Worm (Caenorhabditis elegans) whole organism, young adult: ENCODE data around the gene F41C3.1.

ENCODE experiments used
- B0035.1 ChIP-seq: sonication (generic microtip); optimal IDR thresholded peaks from 2 replicates; lab custom pipeline; 2016; ENCODE audit warnings: missing genetic modification characterization, mild to moderate bottlenecking, missing compliant biosample characterization, missing genotype, missing genetic modification reagents
- B0261.1 ChIP-seq: sonication (generic microtip); optimal IDR thresholded peaks from 2 replicates; lab custom pipeline; 2016; ENCODE audit warnings: mild to moderate bottlenecking, missing genetic modification characterization, moderate library complexity, missing compliant biosample characterization
- C17E4.6 ChIP-seq: fragments of 200-800 bp; sonication (Bioruptor generic); IDR thresholded peaks from 2 replicates; pipeline ENCODE4 v1.3.6; 2022; ENCODE audit warnings: missing genetic modification reagents, missing genetic modification characterization, missing compliant biosample characterization
- F10E7.11 ChIP-seq: sonication (generic microtip); optimal IDR thresholded peaks from 2 replicates; lab custom pipeline; 2017; ENCODE audit warnings: mild to moderate bottlenecking, missing genetic modification characterization, moderate library complexity, missing compliant biosample characterization
- F23B12.7 ChIP-seq: sonication (generic microtip); optimal IDR thresholded peaks from 2 replicates; lab custom pipeline; 2017; ENCODE audit warnings: missing genetic modification characterization, mild to moderate bottlenecking, missing compliant biosample characterization, antibody characterized with exemption, moderate library complexity; ENCODE audit not compliant: insufficient read depth
- F37B4.10 ChIP-seq: fragments of 200-800 bp; sonication (Bioruptor generic); IDR thresholded peaks from 2 replicates; pipeline ENCODE4 v1.3.6; 2022; ENCODE audit warnings: missing genetic modification characterization, missing compliant biosample characterization
- F39B2.1 ChIP-seq: fragments of 200-800 bp; sonication (Bioruptor generic); IDR thresholded peaks from 2 replicates; pipeline ENCODE4 v1.3.6; 2022; ENCODE audit warnings: missing genetic modification reagents, missing genetic modification characterization, missing compliant biosample characterization
- F57C9.4 ChIP-seq: sonication (generic microtip); optimal IDR thresholded peaks from 2 replicates; lab custom pipeline; 2017; ENCODE audit warnings: mild to moderate bottlenecking, missing genetic modification characterization, missing compliant biosample characterization
- T07F8.4 ChIP-seq: sonication (generic microtip); optimal IDR thresholded peaks from 2 replicates; lab custom pipeline; 2016; ENCODE audit warnings: mild to moderate bottlenecking, missing genetic modification characterization, moderate library complexity, missing compliant biosample characterization
- Y53F4B.3 ChIP-seq: fragments of 200-800 bp; sonication (Bioruptor generic); IDR thresholded peaks from 2 replicates; pipeline ENCODE4 v1.3.6; 2022; ENCODE audit warnings: missing genetic modification reagents, missing genetic modification characterization, missing compliant biosample characterization
- Y56A3A.18 ChIP-seq: fragments of 200-800 bp; sonication (Bioruptor generic); IDR thresholded peaks from 2 replicates; pipeline ENCODE4 v1.3.6; 2022; ENCODE audit warnings: missing genetic modification reagents, missing genetic modification characterization, missing compliant biosample characterization
- aptf-2 ChIP-seq: fragments of 200-800 bp; sonication (Bioruptor generic); conservative IDR thresholded peaks from 2 replicates; pipeline ENCODE4 v1.3.6; 2022; ENCODE audit warnings: missing genetic modification reagents, missing genetic modification characterization, missing compliant biosample characterization
- aptf-3 ChIP-seq: fragments of 200-800 bp; sonication (Bioruptor generic); IDR thresholded peaks from 2 replicates; pipeline ENCODE4 v1.3.6; 2022; ENCODE audit warnings: missing genetic modification characterization, missing compliant biosample characterization
- atf-7 ChIP-seq: sonication (generic microtip); optimal IDR thresholded peaks from 2 replicates; lab custom pipeline; 2017; ENCODE audit warnings: mild to moderate bottlenecking, missing genetic modification characterization, missing compliant biosample characterization
- athp-1 ChIP-seq: sonication (generic microtip); optimal IDR thresholded peaks from 2 replicates; lab custom pipeline; 2017; ENCODE audit warnings: mild to moderate bottlenecking, missing genetic modification characterization, missing compliant biosample characterization
- attf-5 ChIP-seq: fragments of 200-800 bp; sonication (Bioruptor generic); optimal IDR thresholded peaks from 2 replicates; lab custom pipeline; 2018; ENCODE audit warnings: mild to moderate bottlenecking, missing genetic modification characterization, missing compliant biosample characterization
- cebp-1 ChIP-seq, 2 experiments: fragments of 200-800 bp in 1 of 2; sonication (Bioruptor generic) in 1 of 2; sonication (generic microtip) in 1 of 2; IDR thresholded peaks in 1 of 2; optimal IDR thresholded peaks in 1 of 2; 2 replicates each; pipeline versions ENCODE4 v1.3.6 to Lab custom; 2017 to 2022; ENCODE audit warnings: missing compliant biosample characterization in 2 of 2, missing genetic modification characterization in 2 of 2, mild to moderate bottlenecking in 1 of 2, missing genetic modification reagents in 1 of 2, moderate library complexity in 1 of 2
- cebp-2 ChIP-seq: fragments of 200-800 bp; sonication (Bioruptor generic); IDR thresholded peaks from 2 replicates; pipeline ENCODE4 v1.3.6; 2022; ENCODE audit warnings: missing genetic modification characterization, missing compliant biosample characterization
- ceh-100 ChIP-seq: fragments of 200-800 bp; sonication (Bioruptor generic); IDR thresholded peaks from 2 replicates; pipeline ENCODE4 v1.3.6; 2022; ENCODE audit warnings: missing genetic modification reagents, missing genetic modification characterization, missing compliant biosample characterization
- chd-7 ChIP-seq: sonication (generic microtip); optimal IDR thresholded peaks from 2 replicates; lab custom pipeline; 2016; ENCODE audit warnings: mild to moderate bottlenecking, missing genetic modification characterization, moderate library complexity, missing compliant biosample characterization
- dpl-1 ChIP-seq: fragments of 150-350 bp; optimal IDR thresholded peaks from 2 replicates; lab custom pipeline; 2014; ENCODE audit warnings: missing biosample characterization, missing genetic modification reagents, missing genetic modification characterization
- efl-1 ChIP-seq: fragments of 150-350 bp; optimal IDR thresholded peaks from 2 replicates; lab custom pipeline; 2014; ENCODE audit warnings: missing biosample characterization, missing genetic modification reagents, missing genetic modification characterization
- egl-18 ChIP-seq: fragments of 200-800 bp; sonication (Bioruptor generic); IDR thresholded peaks from 2 replicates; pipeline ENCODE4 v1.3.6; 2022; ENCODE audit warnings: missing genetic modification reagents, missing genetic modification characterization, missing compliant biosample characterization
- egrh-3 ChIP-seq: fragments of 200-800 bp; sonication (Bioruptor generic); IDR thresholded peaks from 2 replicates; pipeline ENCODE4 v1.3.6; 2022; ENCODE audit warnings: missing genetic modification reagents, missing genetic modification characterization, missing compliant biosample characterization
- ekl-4 ChIP-seq: fragments of 200-800 bp; sonication (Bioruptor generic); IDR thresholded peaks from 2 replicates; pipeline ENCODE4 v1.3.6; 2022; ENCODE audit warnings: missing genetic modification reagents, missing genetic modification characterization, missing compliant biosample characterization
- hlh-26 ChIP-seq: fragments of 200-800 bp; sonication (Bioruptor generic); conservative IDR thresholded peaks from 2 replicates; pipeline ENCODE4 v1.3.6; 2022; ENCODE audit warnings: missing genetic modification reagents, missing genetic modification characterization, missing compliant biosample characterization
- lag-1 ChIP-seq: fragments of 200-800 bp; sonication (Bioruptor generic); IDR thresholded peaks from 2 replicates; pipeline ENCODE4 v1.3.6; 2022; ENCODE audit warnings: missing genetic modification reagents, missing genetic modification characterization, missing compliant biosample characterization
- lin-35 ChIP-seq, 3 experiments: fragments of 150-350 bp in 2 of 3; sonication (generic microtip) in 1 of 3; optimal IDR thresholded peaks; 2 replicates each; lab custom pipeline; 2014 to 2018; ENCODE audit warnings: missing biosample characterization in 3 of 3, missing genetic modification characterization in 3 of 3, missing genetic modification reagents in 3 of 3
- lin-54 ChIP-seq: fragments of 200-800 bp; sonication (Bioruptor generic); optimal IDR thresholded peaks from 2 replicates; lab custom pipeline; 2018; ENCODE audit warnings: mild to moderate bottlenecking, missing genetic modification characterization, missing compliant biosample characterization
- lir-1 ChIP-seq: fragments of 200-800 bp; sonication (Bioruptor generic); conservative IDR thresholded peaks from 2 replicates; pipeline ENCODE4 v1.3.6; 2022; ENCODE audit warnings: missing genetic modification reagents, missing genetic modification characterization, missing compliant biosample characterization
- madf-8 ChIP-seq: fragments of 200-800 bp; sonication (Bioruptor generic); conservative IDR thresholded peaks from 2 replicates; pipeline ENCODE4 v1.3.6; 2022; ENCODE audit warnings: missing genetic modification reagents, missing genetic modification characterization, missing compliant biosample characterization
- mel-28 ChIP-seq: sonication (generic microtip); optimal IDR thresholded peaks from 2 replicates; lab custom pipeline; 2016; ENCODE audit warnings: borderline replicate concordance, mild to moderate bottlenecking, missing genetic modification characterization, missing compliant biosample characterization
- mes-4 ChIP-seq: sonication (generic microtip); optimal IDR thresholded peaks from 2 replicates; lab custom pipeline; 2016; ENCODE audit warnings: missing genotype, missing genetic modification characterization, missing compliant biosample characterization
- mxl-1 ChIP-seq: sonication (generic microtip); optimal IDR thresholded peaks from 2 replicates; lab custom pipeline; 2016; ENCODE audit warnings: missing genetic modification characterization, missing compliant biosample characterization
- nhr-27 ChIP-seq: fragments of 200-800 bp; sonication (Bioruptor generic); optimal IDR thresholded peaks from 2 replicates; lab custom pipeline; 2018; ENCODE audit warnings: mild to moderate bottlenecking, missing genetic modification characterization, moderate library complexity, missing compliant biosample characterization
- rpc-1 ChIP-seq, 2 experiments: fragments of 150-350 bp in 1 of 2; sonication (generic microtip) in 1 of 2; optimal IDR thresholded peaks; 2 replicates each; lab custom pipeline; 2014 to 2018; ENCODE audit warnings: missing biosample characterization in 1 of 2, missing genetic modification characterization in 1 of 2, missing genetic modification reagents in 1 of 2, missing genotype in 1 of 2
- snpc-1.1 ChIP-seq: sonication (generic microtip); optimal IDR thresholded peaks from 2 replicates; lab custom pipeline; 2017; ENCODE audit warnings: missing genetic modification characterization, mild to moderate bottlenecking, missing compliant biosample characterization, antibody characterized with exemption, moderate library complexity, missing genotype, missing genetic modification reagents; ENCODE audit not compliant: insufficient read depth
- somi-1 ChIP-seq: fragments of 200-800 bp; sonication (Bioruptor generic); optimal IDR thresholded peaks from 2 replicates; lab custom pipeline; 2018; ENCODE audit warnings: mild to moderate bottlenecking, missing genetic modification characterization, missing compliant biosample characterization
- sptf-2 ChIP-seq: fragments of 200-800 bp; sonication (Bioruptor generic); optimal IDR thresholded peaks from 2 replicates; lab custom pipeline; 2018; ENCODE audit warnings: mild to moderate bottlenecking, missing genetic modification characterization, missing compliant biosample characterization
- tbp1 ChIP-seq: fragments of 200-800 bp; sonication (Bioruptor generic); optimal IDR thresholded peaks from 2 replicates; lab custom pipeline; 2018; ENCODE audit warnings: mild to moderate bottlenecking, missing genetic modification characterization, missing compliant biosample characterization
- tbx-9 ChIP-seq: sonication (generic microtip); optimal IDR thresholded peaks from 2 replicates; lab custom pipeline; 2016; ENCODE audit warnings: borderline replicate concordance, missing genetic modification characterization, inconsistent platforms, missing compliant biosample characterization
- unc-130 ChIP-seq: sonication (generic microtip); optimal IDR thresholded peaks from 2 replicates; lab custom pipeline; 2016; ENCODE audit warnings: missing genetic modification reagents, missing genetic modification characterization, missing compliant biosample characterization
- unc-62 ChIP-seq: fragments of 150-350 bp; optimal IDR thresholded peaks from 2 replicates; lab custom pipeline; 2014; ENCODE audit warnings: missing biosample characterization, missing genetic modification reagents, missing genetic modification characterization
- zfh-2 ChIP-seq: fragments of 200-800 bp; sonication (Bioruptor generic); conservative IDR thresholded peaks from 2 replicates; pipeline ENCODE4 v1.3.6; 2022; ENCODE audit warnings: missing genetic modification reagents, missing genetic modification characterization, missing compliant biosample characterization
- ztf-25 ChIP-seq: fragments of 200-800 bp; sonication (Bioruptor generic); IDR thresholded peaks from 2 replicates; pipeline ENCODE4 v1.3.6; 2022; ENCODE audit warnings: missing genetic modification reagents, missing genetic modification characterization, missing compliant biosample characterization
- ztf-28 ChIP-seq: fragments of 200-800 bp; sonication (Bioruptor generic); IDR thresholded peaks from 2 replicates; pipeline ENCODE4 v1.3.6; 2022; ENCODE audit warnings: missing genetic modification reagents, missing genetic modification characterization, missing compliant biosample characterization
- ztf-6 ChIP-seq: fragments of 200-800 bp; sonication (Bioruptor generic); IDR thresholded peaks from 2 replicates; pipeline ENCODE4 v1.3.6; 2022; ENCODE audit warnings: missing genetic modification reagents, missing genetic modification characterization, missing compliant biosample characterization

F41C3.1 gene

DNA sequence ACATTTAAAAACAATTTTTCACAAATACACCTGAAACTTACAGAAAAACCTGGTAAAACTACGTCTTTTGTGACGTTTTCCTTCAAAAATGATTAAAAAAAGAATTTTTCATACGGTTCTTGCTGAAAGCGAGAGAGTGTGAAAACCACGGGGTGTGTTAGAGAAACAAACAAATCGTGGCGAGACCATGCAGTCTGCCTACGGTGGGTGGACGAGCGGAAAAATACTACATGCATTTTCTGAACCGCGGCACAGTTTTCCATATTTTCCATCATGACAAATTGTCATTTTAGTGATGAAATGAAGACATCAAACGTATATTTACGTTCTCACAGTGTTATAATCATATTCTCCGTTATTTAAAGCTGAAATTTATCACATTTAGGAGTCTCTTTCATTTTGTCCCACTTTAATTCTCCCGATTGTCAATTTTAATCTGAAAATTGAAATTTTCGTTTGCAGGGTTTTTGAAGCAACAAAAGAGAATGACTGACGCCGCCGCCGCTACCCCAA is 45.7 kb upstream of the F41C3.1 start, which contains the start of the genes F10G7.9 and tsn-1 (continued):
- no peak for TF ChIP-seq chd-7
- no peak for TF ChIP-seq egl-18

DNA sequence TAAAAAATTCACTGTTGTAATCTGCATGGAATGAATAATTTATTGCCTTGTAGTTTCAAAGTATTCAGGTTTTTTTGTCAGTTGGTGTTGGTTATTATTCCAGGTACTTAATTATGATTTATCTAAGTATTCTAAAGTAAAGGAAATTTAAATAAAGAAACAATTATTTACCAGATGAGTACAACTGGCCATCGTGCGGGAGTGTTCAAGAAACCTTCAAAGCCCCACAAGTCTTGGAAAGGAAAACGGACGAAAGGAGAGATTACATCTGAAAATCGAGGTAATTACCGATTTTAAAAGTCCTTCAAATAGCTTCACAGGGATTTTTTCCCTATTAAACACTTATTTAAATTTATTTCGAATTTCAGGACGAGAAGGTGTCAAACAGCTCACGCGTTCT is 42.0 kb upstream of the F41C3.1 start, which contains the start of gene tag-151:
Gene tag-151 (plus strand): TSS at position 158 of the 400 bp plus-strand sequence.
- TF ChIP-seq unc-130 (GFP tag; lab: Kevin White, UChicago), result peak; percentile 46
- TF ChIP-seq mxl-1 (tag; lab: Kevin White, UChicago), result no peak
- TF ChIP-seq cebp-1 (GFP tag; IDR thresholded peaks at IDR 0.05; lab: Robert Waterston, UW), result no peak
- TF ChIP-seq cebp-1 (tag; optimal IDR thresholded peaks at IDR 0.05; lab: Kevin White, UChicago), result no peak
- TF ChIP-seq egrh-3 (GFP tag; lab: Robert Waterston, UW), result no peak
- TF ChIP-seq cebp-2, result no peak
- TF ChIP-seq attf-5 (GFP tag; lab: Kevin White, UChicago), result no peak
- peak; percentile 43 for TF ChIP-seq lin-54
- no peak for TF ChIP-seq rpc-1 (optimal IDR thresholded peaks at IDR 0.05; lab: Kevin White, UChicago)
- no peak for TF ChIP-seq rpc-1 (tag; optimal IDR thresholded peaks at IDR 0.05; lab: Kevin White, UChicago)
- no peak for TF ChIP-seq F39B2.1 (GFP tag; lab: Robert Waterston, UW)
- no peak for TF ChIP-seq somi-1
- no peak for TF ChIP-seq atf-7 (tag; lab: Kevin White, UChicago)
- no peak for TF ChIP-seq F23B12.7 (tag; lab: Kevin White, UChicago)
- TF ChIP-seq mes-4 (tag; lab: Kevin White, UChicago), result no peak
- TF ChIP-seq Y53F4B.3 (GFP tag; lab: Robert Waterston, UW), result no peak
- no peak for TF ChIP-seq nhr-27 (tag; lab: Kevin White, UChicago)
- no peak for TF ChIP-seq ceh-100
- TF ChIP-seq ztf-25 (GFP tag; lab: Robert Waterston, UW), result no peak
- TF ChIP-seq snpc-1.1 (tag; lab: Kevin White, UChicago), result no peak
- no peak for TF ChIP-seq tbp1 (GFP tag; lab: Kevin White, UChicago)
- TF ChIP-seq F10E7.11 (tag; lab: Kevin White, UChicago), result peak; percentile 45
- TF ChIP-seq sptf-2 (GFP tag; lab: Kevin White, UChicago), result no peak
- no peak for TF ChIP-seq mel-28 (tag; lab: Kevin White, UChicago)
- no peak for TF ChIP-seq B0035.1 (tag; lab: Kevin White, UChicago)
- peak; percentile 37 for TF ChIP-seq athp-1 (tag; lab: Kevin White, UChicago)
- TF ChIP-seq lir-1, result no peak
- no peak for TF ChIP-seq lag-1 (GFP tag; lab: Robert Waterston, UW)
- no peak for TF ChIP-seq madf-8 (GFP tag; lab: Robert Waterston, UW)
- no peak for TF ChIP-seq aptf-2 (GFP tag; lab: Robert Waterston, UW)
- no peak for TF ChIP-seq ztf-6 (GFP tag; lab: Robert Waterston, UW)
- no peak for TF ChIP-seq unc-62 (GFP tag; lab: Kevin White, UChicago)
- TF ChIP-seq dpl-1, result no peak
- peak; percentile 73 for TF ChIP-seq Y56A3A.18
- no peak for TF ChIP-seq aptf-3 (GFP tag; lab: Robert Waterston, UW)
- no peak for TF ChIP-seq F57C9.4 (tag; lab: Kevin White, UChicago)
- no peak for TF ChIP-seq efl-1 (GFP tag; lab: Kevin White, UChicago)
- no peak for TF ChIP-seq C17E4.6 (GFP tag; lab: Robert Waterston, UW)
- TF ChIP-seq ekl-4 (GFP tag; lab: Robert Waterston, UW), result peak; percentile 49; the same call in 1 of the 2 replicates
- TF ChIP-seq F37B4.10 (GFP tag; lab: Robert Waterston, UW), result no peak
- no peak for TF ChIP-seq zfh-2 (GFP tag; lab: Robert Waterston, UW)
- TF ChIP-seq T07F8.4 (tag; lab: Kevin White, UChicago), result no peak
- TF ChIP-seq ztf-28, result no peak
- no peak for TF ChIP-seq B0261.1
- TF ChIP-seq lin-35 (GFP tag; optimal IDR thresholded peaks at IDR 0.05; lab: Kevin White, UChicago), result peak in 1 of 3 experiments; percentile 1
- TF ChIP-seq hlh-26 (GFP tag; lab: Robert Waterston, UW), result no peak
- no peak for TF ChIP-seq tbx-9 (tag; lab: Kevin White, UChicago)
